Fruit fly (Drosophila melanogaster) whole organism, adult: Measurements from ENCODE around the gene CG11085.
A peak's percentile ranks its signal among the peaks of the same experiment; 100 is the strongest.

Source experiments
- CG1620 ChIP-seq: fragments of 200-800 bp; sonication (Bioruptor generic); optimal IDR thresholded peaks from 2 replicates; lab custom pipeline; 2016; ENCODE audit warnings: missing biosample characterization, missing genetic modification characterization
- CG5204 ChIP-seq: fragments of 200-800 bp; sonication (Bioruptor generic); optimal IDR thresholded peaks from 2 replicates; lab custom pipeline; 2016; ENCODE audit warnings: missing biosample characterization, missing genetic modification characterization
- CG7101 ChIP-seq: fragments of 200-800 bp; sonication (Bioruptor generic); optimal IDR thresholded peaks from 2 replicates; lab custom pipeline; 2018; ENCODE audit warnings: missing biosample characterization, mild to moderate bottlenecking, missing genetic modification characterization, moderate library complexity
- Mnt ChIP-seq: fragments of 200-800 bp; sonication (Bioruptor generic); optimal IDR thresholded peaks from 2 replicates; lab custom pipeline; 2016; ENCODE audit warnings: missing biosample characterization, mild to moderate bottlenecking, missing genetic modification characterization
- cnc ChIP-seq, 2 experiments: fragments of >200 bp; optimal IDR thresholded peaks; 2 replicates each; lab custom pipeline; 2017
- ovo ChIP-seq: fragments of 200-800 bp; sonication (Bioruptor generic); optimal IDR thresholded peaks from 2 replicates; lab custom pipeline; 2016; ENCODE audit warnings: missing biosample characterization, missing genetic modification characterization
- tj ChIP-seq: fragments of 200-800 bp; sonication (Bioruptor generic); optimal IDR thresholded peaks from 3 replicates; lab custom pipeline; 2017; ENCODE audit warnings: missing biosample characterization, mild to moderate bottlenecking, missing genetic modification characterization, moderate library complexity
- toe ChIP-seq: fragments of 200-800 bp; sonication (Bioruptor generic); optimal IDR thresholded peaks from 2 replicates; lab custom pipeline; 2016; ENCODE audit warnings: missing biosample characterization, missing genetic modification characterization

- TF ChIP-seq tj (GFP tag; lab: Kevin White, UChicago) (peak; percentile 46), ovo (GFP tag; lab: Kevin White, UChicago) (peak; percentile 22), toe (GFP tag; lab: Kevin White, UChicago) (no peak), CG1620 (GFP tag; lab: Kevin White, UChicago) (peak; percentile 41), cnc (optimal IDR thresholded peaks at IDR 0.05; lab: Kevin White, UChicago) (no peak), CG7101 (no peak), CG5204 (GFP tag; lab: Kevin White, UChicago) (no peak), Mnt (GFP tag; lab: Kevin White, UChicago) (peak; percentile 26)
These were observed 19.6 kb upstream of the CG11085 start for dm6 chrX:12596353-12597107.
